Fruit fly (Drosophila melanogaster): ENCODE measurements around the gene CG7991.

The CG7991 gene

DNA sequence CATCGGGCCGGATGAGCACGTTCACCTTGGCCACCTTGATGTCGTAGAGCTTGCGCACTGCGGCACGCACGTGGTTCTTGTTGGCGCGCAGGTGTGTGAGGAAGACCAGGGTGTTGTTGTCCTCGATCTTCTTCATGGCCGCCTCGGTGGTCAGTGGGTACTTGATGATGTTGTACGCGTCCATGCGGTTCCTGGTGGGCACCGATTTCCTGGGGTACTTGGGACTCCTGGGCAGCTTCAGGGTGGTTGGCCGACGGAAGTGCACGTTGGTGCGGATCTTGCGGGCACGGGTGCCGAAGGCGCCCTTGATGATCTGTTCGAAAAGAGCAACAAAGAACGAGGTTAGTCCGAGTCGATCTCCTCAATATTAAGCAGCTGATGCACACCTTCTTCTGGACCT lies 7.1 kb upstream of the CG7991 start:
- TF ChIP-seq toe (GFP tag; optimal IDR thresholded peaks at IDR 0.05) (no peak), tj (GFP tag; optimal IDR thresholded peaks at IDR 0.05) (no peak), CG7045 (GFP tag; optimal IDR thresholded peaks at IDR 0.05) (no peak), CG5204 (GFP tag; optimal IDR thresholded peaks at IDR 0.05) (no peak), kay (GFP tag; ENCODE audit: borderline replicate concordance) (no peak), bab1 (GFP tag; optimal IDR thresholded peaks at IDR 0.05) (no peak), cic (GFP tag; optimal IDR thresholded peaks at IDR 0.05) (no peak)

DNA sequence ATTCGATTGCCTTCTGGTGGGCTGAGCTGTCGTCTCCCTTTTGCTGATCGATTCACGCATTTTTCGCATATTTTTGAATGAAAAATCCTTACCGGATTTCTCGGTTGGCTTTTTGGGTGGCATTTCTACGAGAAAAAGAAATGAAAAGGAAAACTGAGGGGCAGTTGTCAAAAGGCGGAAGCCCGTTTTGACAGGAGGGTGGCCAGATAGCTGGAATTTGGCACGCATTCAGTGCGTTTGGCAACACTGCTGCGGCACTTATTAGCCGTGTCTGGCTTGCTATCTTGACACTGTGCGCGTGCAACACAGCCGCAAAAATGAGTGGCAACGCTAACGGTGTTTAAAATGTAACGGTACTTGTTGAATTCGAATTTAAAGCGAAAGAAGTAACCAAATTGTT lies 6.0 kb upstream of the CG7991 start, which contains the start of gene RpL23A:
TSS of gene RpL23A (minus strand) at position 151 of the 400 bp plus-strand sequence.
- TF ChIP-seq ovo (GFP tag; optimal IDR thresholded peaks at IDR 0.05): peak; percentile 97
- TF ChIP-seq cnc (optimal IDR thresholded peaks at IDR 0.05): no peak
- peak; percentile 89 for TF ChIP-seq toe (GFP tag; optimal IDR thresholded peaks at IDR 0.05)
- TF ChIP-seq kay (GFP tag; ENCODE audit: borderline replicate concordance): no peak
- TF ChIP-seq CG1620 (GFP tag; optimal IDR thresholded peaks at IDR 0.05): peak; percentile 97
- peak; percentile 97 for TF ChIP-seq Mnt (GFP tag; optimal IDR thresholded peaks at IDR 0.05)
- peak; percentile 95 for TF ChIP-seq Crg-1 (GFP tag; optimal IDR thresholded peaks at IDR 0.05)
- TF ChIP-seq CG5204 (GFP tag; optimal IDR thresholded peaks at IDR 0.05): peak; percentile 77
- peak; percentile 95 for TF ChIP-seq Hr96 (GFP tag; optimal IDR thresholded peaks at IDR 0.05)
- TF ChIP-seq CG11617 (GFP tag; optimal IDR thresholded peaks at IDR 0.05): peak; percentile 95
- TF ChIP-seq pad (GFP tag; optimal IDR thresholded peaks at IDR 0.05): peak; percentile 91
- peak; percentile 95 for TF ChIP-seq CG7101 (tag; optimal IDR thresholded peaks at IDR 0.05)
- TF ChIP-seq CG7045 (GFP tag; optimal IDR thresholded peaks at IDR 0.05): peak; percentile 96
- TF ChIP-seq tj (GFP tag; optimal IDR thresholded peaks at IDR 0.05): peak; percentile 77
- TF ChIP-seq CG12768 (GFP tag; optimal IDR thresholded peaks at IDR 0.05): peak; percentile 90
- peak; percentile 77 for TF ChIP-seq CG33017 (tag; optimal IDR thresholded peaks at IDR 0.05)
- peak; percentile 94 for TF ChIP-seq Clk (GFP tag; optimal IDR thresholded peaks at IDR 0.05)
- peak; percentile 87 for TF ChIP-seq CG14711 (tag; optimal IDR thresholded peaks at IDR 0.05)
- peak; percentile 95 for TF ChIP-seq bab1 (GFP tag; optimal IDR thresholded peaks at IDR 0.05)
- peak; percentile 83 for TF ChIP-seq cic (GFP tag; optimal IDR thresholded peaks at IDR 0.05)

DNA sequence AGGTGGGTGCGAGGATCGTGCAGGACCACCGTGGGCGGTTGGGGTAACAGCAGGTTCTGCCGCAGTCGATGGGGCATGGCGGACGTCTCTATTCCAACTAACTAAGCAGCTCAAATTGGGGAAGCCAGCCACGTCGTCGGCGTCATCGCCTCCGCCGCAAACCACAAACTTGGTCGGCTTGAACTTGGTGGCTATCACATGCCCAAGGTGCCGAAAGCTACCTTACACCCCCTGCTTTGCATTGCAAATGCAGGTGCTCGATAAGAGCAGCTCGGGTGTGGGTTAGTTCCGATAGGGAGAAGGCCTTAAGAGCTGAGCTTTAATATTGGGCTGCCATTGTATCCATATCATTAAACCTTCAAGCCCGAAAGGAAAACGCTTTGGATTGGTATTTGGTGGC lies 4.5 kb upstream of the CG7991 start, which contains the start of gene RabX5:
TSS of gene RabX5 (minus strand) at position 101 of the 400 bp plus-strand sequence.
- TF ChIP-seq CG14711 (tag; optimal IDR thresholded peaks at IDR 0.05): no peak

DNA sequence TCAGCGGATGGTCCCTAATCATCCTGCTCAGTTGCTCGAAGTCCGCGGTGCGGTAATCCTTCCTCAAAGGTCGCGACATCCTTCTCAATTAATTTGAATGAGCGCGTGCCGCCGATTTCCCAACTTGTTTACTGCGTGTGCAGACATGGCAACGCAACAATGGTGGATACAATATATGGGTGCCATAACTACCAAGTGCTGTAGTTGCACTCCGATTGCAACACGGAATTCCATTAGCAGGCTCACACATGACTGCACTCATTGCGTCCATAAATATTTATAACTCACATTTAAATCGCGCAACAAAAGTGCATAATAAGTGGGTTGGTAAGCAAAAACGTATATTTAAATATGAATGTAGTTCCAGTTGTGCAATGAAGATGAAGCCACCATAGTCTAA lies 1.9 kb upstream of the CG7991 start, which contains the start of gene CG13930:
TSS of gene CG13930 (minus strand) at position 101 of the 400 bp plus-strand sequence.
- TF ChIP-seq CG5204 (GFP tag; optimal IDR thresholded peaks at IDR 0.05) (no peak), Crg-1 (GFP tag; optimal IDR thresholded peaks at IDR 0.05) (no peak), ovo (GFP tag; optimal IDR thresholded peaks at IDR 0.05) (no peak), CG7045 (GFP tag; optimal IDR thresholded peaks at IDR 0.05) (no peak), tj (GFP tag; optimal IDR thresholded peaks at IDR 0.05) (no peak), toe (GFP tag; optimal IDR thresholded peaks at IDR 0.05) (no peak), cic (GFP tag; optimal IDR thresholded peaks at IDR 0.05) (no peak), Hr96 (GFP tag; optimal IDR thresholded peaks at IDR 0.05) (no peak)

DNA sequence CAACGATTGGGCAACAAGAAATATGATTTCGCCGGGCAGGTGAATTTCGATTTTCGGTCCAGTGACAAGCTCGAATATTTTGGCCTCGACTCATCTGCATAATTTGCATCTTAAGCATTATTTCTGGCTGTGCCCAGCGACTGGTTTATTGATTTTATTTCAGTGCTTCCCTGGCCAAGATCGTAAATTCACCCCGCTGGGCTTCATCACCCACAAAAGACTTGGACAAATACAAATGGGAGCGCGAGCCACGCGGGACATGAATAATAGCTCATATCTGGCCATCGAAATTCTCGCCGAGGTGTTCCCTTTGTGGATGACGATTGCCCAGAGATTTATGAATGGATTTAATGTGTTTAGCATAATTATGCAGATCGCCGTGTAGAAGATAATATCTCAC lies 733 bp downstream of the CG7991 start:
- TF ChIP-seq CG11617 (GFP tag; optimal IDR thresholded peaks at IDR 0.05) (no peak), bab1 (GFP tag; optimal IDR thresholded peaks at IDR 0.05) (no peak), Mnt (GFP tag; optimal IDR thresholded peaks at IDR 0.05) (no peak), cic (GFP tag; optimal IDR thresholded peaks at IDR 0.05) (no peak), cnc (optimal IDR thresholded peaks at IDR 0.05) (no peak), tj (GFP tag; optimal IDR thresholded peaks at IDR 0.05) (no peak), CG7045 (GFP tag; optimal IDR thresholded peaks at IDR 0.05) (no peak), toe (GFP tag; optimal IDR thresholded peaks at IDR 0.05) (no peak), Crg-1 (GFP tag; optimal IDR thresholded peaks at IDR 0.05) (no peak), CG12768 (GFP tag; optimal IDR thresholded peaks at IDR 0.05) (no peak), CG14711 (tag; optimal IDR thresholded peaks at IDR 0.05) (no peak), CG5204 (GFP tag; optimal IDR thresholded peaks at IDR 0.05) (no peak)

DNA sequence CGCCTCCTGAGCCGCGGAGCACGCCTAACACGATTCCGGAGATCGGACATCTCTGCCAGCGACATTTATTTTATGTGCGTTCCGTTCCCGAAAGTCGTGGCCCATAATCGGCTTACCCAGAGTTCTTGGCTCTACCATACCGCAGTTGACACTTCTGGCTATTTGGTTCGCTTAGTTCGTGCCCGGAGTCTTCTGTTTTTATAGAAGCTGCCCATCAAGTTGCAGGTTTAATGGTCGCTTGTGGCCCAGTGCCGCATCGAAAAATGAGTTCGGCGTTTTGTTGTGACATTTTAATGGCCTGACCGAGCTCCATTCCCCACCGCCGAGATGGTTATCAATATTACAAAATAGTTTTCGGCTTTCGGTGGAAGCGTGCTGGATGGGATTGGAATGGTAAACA lies 1.7 kb downstream of the CG7991 start:
- TF ChIP-seq tj (GFP tag; optimal IDR thresholded peaks at IDR 0.05) (no peak), CG12768 (GFP tag; optimal IDR thresholded peaks at IDR 0.05) (no peak), Crg-1 (GFP tag; optimal IDR thresholded peaks at IDR 0.05) (no peak), cnc (optimal IDR thresholded peaks at IDR 0.05) (no peak), CG7101 (tag; optimal IDR thresholded peaks at IDR 0.05) (no peak), CG5204 (GFP tag; optimal IDR thresholded peaks at IDR 0.05) (no peak), Hr96 (GFP tag; optimal IDR thresholded peaks at IDR 0.05) (no peak), cic (GFP tag; optimal IDR thresholded peaks at IDR 0.05) (no peak), CG14711 (tag; optimal IDR thresholded peaks at IDR 0.05) (no peak), toe (GFP tag; optimal IDR thresholded peaks at IDR 0.05) (no peak), CG1620 (GFP tag; optimal IDR thresholded peaks at IDR 0.05) (no peak), CG11617 (GFP tag; optimal IDR thresholded peaks at IDR 0.05) (no peak), pad (GFP tag; optimal IDR thresholded peaks at IDR 0.05) (no peak)

DNA sequence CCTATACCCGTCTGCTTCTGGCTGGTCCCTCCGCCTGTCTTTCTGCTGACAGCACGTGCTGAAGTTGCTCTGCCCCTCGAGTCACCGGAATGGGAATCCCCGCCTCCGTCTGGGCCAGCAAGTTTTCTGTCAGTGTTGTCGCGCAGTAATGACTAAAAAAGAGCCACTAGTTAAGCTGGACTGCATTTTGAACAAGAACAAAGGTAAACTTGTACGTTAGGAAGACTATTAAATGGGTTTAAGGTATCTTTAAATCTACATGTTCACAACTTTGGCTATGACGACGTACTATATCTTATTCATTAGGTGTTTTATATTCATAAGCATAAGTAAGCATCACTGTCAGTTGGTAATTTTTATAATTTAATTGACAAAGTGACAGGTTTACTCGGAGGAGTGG lies 4.9 kb downstream of the CG7991 start:
- TF ChIP-seq pad (GFP tag; optimal IDR thresholded peaks at IDR 0.05) (no peak), CG7101 (tag; optimal IDR thresholded peaks at IDR 0.05) (no peak), Hr96 (GFP tag; optimal IDR thresholded peaks at IDR 0.05) (no peak), bab1 (GFP tag; optimal IDR thresholded peaks at IDR 0.05) (no peak)

All from whole organism, adult.